Fruit fly (Drosophila melanogaster) Kc167 (cell line): ENCODE data around the gene MetRS-m.

Source experiments
- Myc ChIP-seq: fragments of >200 bp; optimal IDR thresholded peaks from 2 replicates; lab custom pipeline; 2017; ENCODE audit warnings: missing external identifiers
- Sin3A ChIP-seq: fragments of >200 bp; optimal IDR thresholded peaks from 2 replicates; lab custom pipeline; 2018; ENCODE audit warnings: missing external identifiers
- h ChIP-seq: fragments of >200 bp; optimal IDR thresholded peaks from 3 replicates; lab custom pipeline; 2018; ENCODE audit warnings: missing external identifiers
- insv ChIP-seq: fragments of >200 bp; optimal IDR thresholded peaks from 3 replicates; lab custom pipeline; 2018; ENCODE audit warnings: missing external identifiers
- psq ChIP-seq: fragments of >200 bp; optimal IDR thresholded peaks from 2 replicates; lab custom pipeline; 2017; ENCODE audit warnings: missing external identifiers
- ttk ChIP-seq: sonication (Bioruptor generic); optimal IDR thresholded peaks from 2 replicates; lab custom pipeline; 2017; ENCODE audit warnings: missing external identifiers

- no peak for TF ChIP-seq Sin3A (lab: Kevin White, UChicago)
- TF ChIP-seq insv (lab: Kevin White, UChicago), result no peak
- TF ChIP-seq h, result no peak
- no peak for TF ChIP-seq ttk (lab: Kevin White, UChicago)
- TF ChIP-seq Myc (lab: Kevin White, UChicago), result no peak
- no peak for TF ChIP-seq psq (lab: Kevin White, UChicago)
Observed at dm6 chr3R:14289958-14290835, 30.4 kb upstream of the MetRS-m start.
